Comparison of ENCODE assay signal across 1 fruit fly cellular context in genomic region chr3L:13007946-13008462, dm6.
TF ChIP-seq lines count a peak whose summit lies in the region.

No protein-coding gene starts in this region.

TF ChIP-seq in whole organism, embryonic, 481 proteins besides CTCF, POLR2A, EP300 and RAD21 (continued from another document and continues in another):
- TF ChIP-seq CG3065 (GFP tag; optimal IDR thresholded peaks at IDR 0.05; lab: Kevin White, UChicago) (no peak), CG17568 (GFP tag; optimal IDR thresholded peaks at IDR 0.05; lab: Kevin White, UChicago) (no peak), CG31365 (tag; optimal IDR thresholded peaks at IDR 0.05; lab: Kevin White, UChicago) (no peak), Camta (GFP tag; optimal IDR thresholded peaks at IDR 0.05; lab: Kevin White, UChicago) (no peak), CG2129 (GFP tag; IDR thresholded peaks at IDR 0.05; lab: Robert Waterston, UW; ENCODE audit: partially characterized antibody) (0 out of 2 replicates have a peak, but pooled peaks have one; percentile 23), CG10431 (GFP tag; optimal IDR thresholded peaks at IDR 0.05; lab: Kevin White, UChicago) (no peak), Lhr (GFP tag; optimal IDR thresholded peaks at IDR 0.05; lab: Kevin White, UChicago) (no peak), tx (GFP tag; optimal IDR thresholded peaks at IDR 0.05; lab: Kevin White, UChicago) (no peak), CG15269 (tag; optimal IDR thresholded peaks at IDR 0.05; lab: Kevin White, UChicago) (no peak), dan (GFP tag; IDR thresholded peaks at IDR 0.05; lab: Robert Waterston, UW) (no peak), CG16815 (GFP tag; optimal IDR thresholded peaks at IDR 0.05; lab: Kevin White, UChicago) (no peak), peb (GFP tag; IDR thresholded peaks at IDR 0.05; lab: Robert Waterston, UW) (no peak), ato (GFP tag; IDR thresholded peaks at IDR 0.05; lab: Robert Waterston, UW; ENCODE audit: partially characterized antibody) (no peak; the same call in 1 of the 2 replicates), Dek (tag; optimal IDR thresholded peaks at IDR 0.05; lab: Kevin White, UChicago) (no peak), CG9876 (GFP tag; optimal IDR thresholded peaks at IDR 0.05; lab: Kevin White, UChicago) (no peak), ranshi (GFP tag; IDR thresholded peaks at IDR 0.05; lab: Robert Waterston, UW) (peak; percentile 7; the same call in 1 of the 2 replicates), CG2712 (tag; optimal IDR thresholded peaks at IDR 0.05; lab: Kevin White, UChicago) (peak; percentile 47), chinmo (GFP tag; IDR thresholded peaks at IDR 0.05; lab: Robert Waterston, UW; ENCODE audit: partially characterized antibody) (no peak), CG8089 (GFP tag; optimal IDR thresholded peaks at IDR 0.05; lab: Kevin White, UChicago) (no peak), disco-r (GFP tag; optimal IDR thresholded peaks at IDR 0.05; lab: Kevin White, UChicago) (no peak), dimm (GFP tag; IDR thresholded peaks at IDR 0.05; lab: Robert Waterston, UW) (no peak), CG18476 (GFP tag; optimal IDR thresholded peaks at IDR 0.05; lab: Kevin White, UChicago) (no peak), cg (GFP tag; optimal IDR thresholded peaks at IDR 0.05; lab: Kevin White, UChicago) (no peak), Scr (GFP tag; IDR thresholded peaks at IDR 0.05; lab: Robert Waterston, UW; ENCODE audit: partially characterized antibody) (peak; percentile 77), CG10267 (tag; optimal IDR thresholded peaks at IDR 0.05; lab: Kevin White, UChicago) (peak; percentile 35), nerfin-2 (GFP tag; IDR thresholded peaks at IDR 0.05; lab: Robert Waterston, UW; ENCODE audit: partially characterized antibody) (peak; percentile 49), CG17361 (GFP tag; IDR thresholded peaks at IDR 0.05; lab: Robert Waterston, UW) (0 out of 3 replicates have a peak, but pooled peaks have one; percentile 16), Rx (GFP tag; IDR thresholded peaks at IDR 0.05; lab: Robert Waterston, UW) (no peak), CG6765 (GFP tag; optimal IDR thresholded peaks at IDR 0.05; lab: Kevin White, UChicago) (no peak), Hmx (GFP tag; optimal IDR thresholded peaks at IDR 0.05; lab: Kevin White, UChicago) (no peak), CG13296 (GFP tag; optimal IDR thresholded peaks at IDR 0.05; lab: Kevin White, UChicago) (no peak), Doc3 (GFP tag; IDR thresholded peaks at IDR 0.05; lab: Robert Waterston, UW; ENCODE audit: partially characterized antibody) (peak; percentile 69), CG11723 (GFP tag; optimal IDR thresholded peaks at IDR 0.05; lab: Kevin White, UChicago) (no peak), CG7963 (GFP tag; IDR thresholded peaks at IDR 0.05; lab: Robert Waterston, UW; ENCODE audit: partially characterized antibody) (no peak; the same call in 2 of the 3 replicates), CG4820 (GFP tag; optimal IDR thresholded peaks at IDR 0.05; lab: Kevin White, UChicago) (no peak), CG33557 (GFP tag; optimal IDR thresholded peaks at IDR 0.05; lab: Kevin White, UChicago) (no peak), CrebB (tag; optimal IDR thresholded peaks at IDR 0.05; lab: Kevin White, UChicago) (no peak), Atf3 (GFP tag; optimal IDR thresholded peaks at IDR 0.05; lab: Kevin White, UChicago) (no peak), CG1529 (GFP tag; optimal IDR thresholded peaks at IDR 0.05; lab: Kevin White, UChicago) (no peak), eyg (GFP tag; optimal IDR thresholded peaks at IDR 0.05; lab: Kevin White, UChicago) (no peak), pum (GFP tag; optimal IDR thresholded peaks at IDR 0.05; lab: Kevin White, UChicago) (no peak), ci (GFP tag; IDR thresholded peaks at IDR 0.05; lab: Robert Waterston, UW) (no peak), sug (tag; optimal IDR thresholded peaks at IDR 0.05; lab: Kevin White, UChicago) (peak; percentile 5), corto (GFP tag; optimal IDR thresholded peaks at IDR 0.05; lab: Kevin White, UChicago) (no peak), Ada2b (GFP tag; IDR thresholded peaks at IDR 0.05; lab: Robert Waterston, UW) (no peak), CG32532 (GFP tag; IDR thresholded peaks at IDR 0.05; lab: Robert Waterston, UW) (no peak), Lpt (GFP tag; optimal IDR thresholded peaks at IDR 0.05; lab: Kevin White, UChicago) (no peak), Fer2 (tag; optimal IDR thresholded peaks at IDR 0.05; lab: Kevin White, UChicago) (no peak), hb (GFP tag; IDR thresholded peaks at IDR 0.05; lab: Robert Waterston, UW; ENCODE audit: partially characterized antibody) (no peak), Abd-B (GFP tag; optimal IDR thresholded peaks at IDR 0.05; lab: Kevin White, UChicago) (peak; percentile 56), vnd (GFP tag; IDR thresholded peaks at IDR 0.05; lab: Robert Waterston, UW; ENCODE audit: partially characterized antibody) (peak; percentile 54; the same call in 2 of the 3 replicates), NC2β (GFP tag; optimal IDR thresholded peaks at IDR 0.05; lab: Kevin White, UChicago) (no peak), org-1 (GFP tag; optimal IDR thresholded peaks at IDR 0.05; lab: Kevin White, UChicago) (no peak), CG14667 (GFP tag; IDR thresholded peaks at IDR 0.05; lab: Robert Waterston, UW) (no peak), CG30403 (GFP tag; optimal IDR thresholded peaks at IDR 0.05; lab: Kevin White, UChicago) (no peak), Nf-YA (GFP tag; IDR thresholded peaks at IDR 0.05; lab: Robert Waterston, UW) (no peak), CG6791 (GFP tag; IDR thresholded peaks at IDR 0.05; lab: Robert Waterston, UW; ENCODE audit: partially characterized antibody) (peak; percentile 71), CG7786 (GFP tag; optimal IDR thresholded peaks at IDR 0.05; lab: Kevin White, UChicago) (no peak), luna (GFP tag; optimal IDR thresholded peaks at IDR 0.05; lab: Kevin White, UChicago) (no peak), CG10462 (GFP tag; optimal IDR thresholded peaks at IDR 0.05; lab: Kevin White, UChicago) (no peak), bbx (GFP tag; IDR thresholded peaks at IDR 0.05; lab: Robert Waterston, UW; ENCODE audit: partially characterized antibody) (peak; percentile 80), gem (tag; optimal IDR thresholded peaks at IDR 0.05; lab: Kevin White, UChicago) (peak; percentile 42), br (optimal IDR thresholded peaks at IDR 0.05; lab: Kevin White, UChicago) (no peak), B-H1 (GFP tag; IDR thresholded peaks at IDR 0.05; lab: Robert Waterston, UW) (no peak), CG14014 (GFP tag; IDR thresholded peaks at IDR 0.05; lab: Robert Waterston, UW) (no peak), zen2 (GFP tag; IDR thresholded peaks at IDR 0.05; lab: Robert Waterston, UW; ENCODE audit: partially characterized antibody) (no peak; the same call in 2 of the 3 replicates), Tbp (GFP tag; optimal IDR thresholded peaks at IDR 0.05; lab: Kevin White, UChicago) (no peak), MBD-R2 (GFP tag; IDR thresholded peaks at IDR 0.05; lab: Robert Waterston, UW) (peak; percentile 48), CG12071 (GFP tag; optimal IDR thresholded peaks at IDR 0.05; lab: Kevin White, UChicago) (no peak), pros (GFP tag; optimal IDR thresholded peaks at IDR 0.05; lab: Kevin White, UChicago) (no peak), ftz-f1 (GFP tag; optimal IDR thresholded peaks at IDR 0.05; lab: Kevin White, UChicago) (no peak), CG17359 (tag; optimal IDR thresholded peaks at IDR 0.05; lab: Kevin White, UChicago) (no peak), hth (optimal IDR thresholded peaks at IDR 0.05; lab: Kevin White, UChicago) (no peak), CG11085 (GFP tag; IDR thresholded peaks at IDR 0.05; lab: Robert Waterston, UW) (no peak), unpg (GFP tag; optimal IDR thresholded peaks at IDR 0.05; lab: Kevin White, UChicago) (no peak), wek (GFP tag; optimal IDR thresholded peaks at IDR 0.05; lab: Kevin White, UChicago) (no peak), CkIIα-i1 (GFP tag; IDR thresholded peaks at IDR 0.05; lab: Robert Waterston, UW) (no peak), CG11093 (GFP tag; IDR thresholded peaks at IDR 0.05; lab: Robert Waterston, UW) (no peak), CG10979 (tag; optimal IDR thresholded peaks at IDR 0.05; lab: Kevin White, UChicago) (no peak), nau (GFP tag; optimal IDR thresholded peaks at IDR 0.05; lab: Kevin White, UChicago) (no peak), CG17328 (GFP tag; IDR thresholded peaks at IDR 0.05; lab: Robert Waterston, UW) (no peak), CG6254 (GFP tag; optimal IDR thresholded peaks at IDR 0.05; lab: Kevin White, UChicago) (no peak), C15 (GFP tag; IDR thresholded peaks at IDR 0.05; lab: Robert Waterston, UW) (no peak), Kr (GFP tag; optimal IDR thresholded peaks at IDR 0.05; lab: Kevin White, UChicago) (no peak), CG5953 (GFP tag; IDR thresholded peaks at IDR 0.05; lab: Robert Waterston, UW) (no peak), CG2889 (GFP tag; IDR thresholded peaks at IDR 0.05; lab: Robert Waterston, UW) (no peak), H2.0 (GFP tag; IDR thresholded peaks at IDR 0.05; lab: Robert Waterston, UW) (no peak), insv (GFP tag; optimal IDR thresholded peaks at IDR 0.05; lab: Kevin White, UChicago) (no peak), TFAM (GFP tag; optimal IDR thresholded peaks at IDR 0.05; lab: Kevin White, UChicago) (no peak), odd (GFP tag; optimal IDR thresholded peaks at IDR 0.05; lab: Kevin White, UChicago) (no peak), ase (GFP tag; IDR thresholded peaks at IDR 0.05; lab: Robert Waterston, UW) (no peak), CG4730 (GFP tag; IDR thresholded peaks at IDR 0.05; lab: Robert Waterston, UW) (no peak), CG8281 (tag; optimal IDR thresholded peaks at IDR 0.05; lab: Kevin White, UChicago) (no peak), zen (tag; optimal IDR thresholded peaks at IDR 0.05; lab: Kevin White, UChicago) (peak; percentile 67), ro (GFP tag; IDR thresholded peaks at IDR 0.05; lab: Robert Waterston, UW) (no peak), CG14965 (GFP tag; optimal IDR thresholded peaks at IDR 0.05; lab: Kevin White, UChicago; ENCODE audit: borderline replicate concordance) (no peak), CG7839 (tag; optimal IDR thresholded peaks at IDR 0.05; lab: Kevin White, UChicago) (peak; percentile 13), Sox100B (GFP tag; optimal IDR thresholded peaks at IDR 0.05; lab: Kevin White, UChicago) (no peak), ac (GFP tag; optimal IDR thresholded peaks at IDR 0.05; lab: Kevin White, UChicago) (no peak), CG1024 (GFP tag; IDR thresholded peaks at IDR 0.05; lab: Robert Waterston, UW) (no peak), ttk (GFP tag; IDR thresholded peaks at IDR 0.05; lab: Robert Waterston, UW) (no peak), mam (GFP tag; optimal IDR thresholded peaks at IDR 0.05; lab: Kevin White, UChicago) (no peak), pnt (GFP tag; optimal IDR thresholded peaks at IDR 0.05; lab: Kevin White, UChicago) (no peak), knrl (GFP tag; IDR thresholded peaks at IDR 0.05; lab: Robert Waterston, UW; ENCODE audit: partially characterized antibody) (peak; percentile 70; the same call in 2 of the 3 replicates), Dp (GFP tag; optimal IDR thresholded peaks at IDR 0.05; lab: Kevin White, UChicago) (peak; percentile 20), CG34376 (GFP tag; optimal IDR thresholded peaks at IDR 0.05; lab: Kevin White, UChicago) (no peak), CG12659 (GFP tag; optimal IDR thresholded peaks at IDR 0.05; lab: Kevin White, UChicago) (peak; percentile 12), psq (GFP tag; optimal IDR thresholded peaks at IDR 0.05; lab: Kevin White, UChicago) (no peak), Sin3A (optimal IDR thresholded peaks at IDR 0.05; lab: Kevin White, UChicago) (no peak), pzg (GFP tag; optimal IDR thresholded peaks at IDR 0.05; lab: Kevin White, UChicago) (peak; percentile 39), esg (GFP tag; conservative IDR thresholded peaks at IDR 0.05; lab: Robert Waterston, UW) (no peak), CG10959 (GFP tag; IDR thresholded peaks at IDR 0.05; lab: Robert Waterston, UW) (no peak), CoRest (tag; optimal IDR thresholded peaks at IDR 0.05; lab: Kevin White, UChicago) (no peak), Dip3 (GFP tag; optimal IDR thresholded peaks at IDR 0.05; lab: Kevin White, UChicago) (no peak), Atf6 (GFP tag; IDR thresholded peaks at IDR 0.05; lab: Robert Waterston, UW) (no peak), CG5180 (GFP tag; optimal IDR thresholded peaks at IDR 0.05; lab: Kevin White, UChicago) (no peak), CG4707 (GFP tag; optimal IDR thresholded peaks at IDR 0.05; lab: Kevin White, UChicago) (no peak), NC2α (GFP tag; optimal IDR thresholded peaks at IDR 0.05; lab: Kevin White, UChicago) (no peak), shn (GFP tag; optimal IDR thresholded peaks at IDR 0.05; lab: Kevin White, UChicago) (no peak), CG4404 (GFP tag; IDR thresholded peaks at IDR 0.05; lab: Robert Waterston, UW) (no peak), CG3847 (GFP tag; IDR thresholded peaks at IDR 0.05; lab: Robert Waterston, UW) (no peak), fru (optimal IDR thresholded peaks at IDR 0.05; lab: Kevin White, UChicago) (no peak), zfh1 (GFP tag; IDR thresholded peaks at IDR 0.05; lab: Robert Waterston, UW) (no peak), wor (GFP tag; IDR thresholded peaks at IDR 0.05; lab: Robert Waterston, UW) (no peak), Poxn (GFP tag; IDR thresholded peaks at IDR 0.05; lab: Robert Waterston, UW) (no peak), gro (GFP tag; optimal IDR thresholded peaks at IDR 0.05; lab: Kevin White, UChicago) (no peak), HLHmδ (GFP tag; optimal IDR thresholded peaks at IDR 0.05; lab: Kevin White, UChicago) (no peak), CG11456 (GFP tag; IDR thresholded peaks at IDR 0.05; lab: Robert Waterston, UW) (no peak), CG14860 (GFP tag; IDR thresholded peaks at IDR 0.05; lab: Robert Waterston, UW; ENCODE audit: partially characterized antibody) (0 out of 3 replicates have a peak, but pooled peaks have one; percentile 49), nerfin-1 (tag; optimal IDR thresholded peaks at IDR 0.05; lab: Kevin White, UChicago) (no peak), Max (GFP tag; optimal IDR thresholded peaks at IDR 0.05; lab: Kevin White, UChicago) (no peak), phol (tag; optimal IDR thresholded peaks at IDR 0.05; lab: Kevin White, UChicago) (no peak), Jarid2 (GFP tag; optimal IDR thresholded peaks at IDR 0.05; lab: Kevin White, UChicago) (no peak), CG9609 (GFP tag; optimal IDR thresholded peaks at IDR 0.05; lab: Kevin White, UChicago) (no peak), CG2116 (GFP tag; optimal IDR thresholded peaks at IDR 0.05; lab: Kevin White, UChicago) (peak; percentile 46), CG7357 (GFP tag; IDR thresholded peaks at IDR 0.05; lab: Robert Waterston, UW) (no peak)
